Worm (Caenorhabditis elegans) whole organism, L2 larva: ENCODE results near the gene let-70.
A peak's percentile ranks its signal among the peaks of the same experiment; 100 is the strongest.
"Not testable (repeated sequence)": the region's sequence is repeated elsewhere in the genome, so short reads cannot be mapped to it uniquely, and the experiment has no call there.

Source experiments
- C34F6.9 ChIP-seq: fragments of 150-350 bp; optimal IDR thresholded peaks from 2 replicates; lab custom pipeline; 2014; ENCODE audit warnings: missing biosample characterization, missing genetic modification characterization
- R02D3.7 ChIP-seq: fragments of 150-350 bp; optimal IDR thresholded peaks from 2 replicates; lab custom pipeline; 2014; ENCODE audit warnings: missing biosample characterization, missing genetic modification characterization
- Y55F3AM.14 ChIP-seq: fragments of 200-800 bp; sonication (Bioruptor generic); optimal IDR thresholded peaks from 2 replicates; lab custom pipeline; 2018; ENCODE audit warnings: mild to moderate bottlenecking, missing genetic modification characterization, missing compliant biosample characterization
- ZK546.5 ChIP-seq: sonication (generic microtip); optimal IDR thresholded peaks from 2 replicates; lab custom pipeline; 2017; ENCODE audit warnings: missing biosample characterization, missing genetic modification characterization
- alr-1 ChIP-seq: fragments of 150-350 bp; optimal IDR thresholded peaks from 2 replicates; lab custom pipeline; 2014; ENCODE audit warnings: missing biosample characterization, missing genetic modification characterization
- aly-2 ChIP-seq: fragments of 150-350 bp; optimal IDR thresholded peaks from 2 replicates; lab custom pipeline; 2014; ENCODE audit warnings: missing biosample characterization, missing genetic modification characterization
- ama-1 ChIP-seq: fragments of 150-350 bp; optimal IDR thresholded peaks from 2 replicates; lab custom pipeline; 2018; ENCODE audit warnings: inconsistent platforms
- ceh-82 ChIP-seq: fragments of 150-350 bp; optimal IDR thresholded peaks from 2 replicates; lab custom pipeline; 2014; ENCODE audit warnings: missing biosample characterization, missing genetic modification characterization
- dmd-4 ChIP-seq: sonication (generic microtip); optimal IDR thresholded peaks from 2 replicates; lab custom pipeline; 2017; ENCODE audit warnings: missing biosample characterization, missing genetic modification characterization
- egl-27 ChIP-seq: sonication (generic microtip); optimal IDR thresholded peaks from 3 replicates; lab custom pipeline; 2017; ENCODE audit warnings: missing biosample characterization, missing genetic modification reagents, missing genetic modification characterization
- elt-1 ChIP-seq: fragments of 150-350 bp; optimal IDR thresholded peaks from 2 replicates; lab custom pipeline; 2014; ENCODE audit warnings: missing biosample characterization, missing genetic modification characterization
- elt-3 ChIP-seq: sonication (generic microtip); optimal IDR thresholded peaks from 2 replicates; lab custom pipeline; 2017; ENCODE audit warnings: missing biosample characterization, missing genetic modification characterization
- gmeb-1 ChIP-seq: fragments of 150-350 bp; optimal IDR thresholded peaks from 2 replicates; lab custom pipeline; 2014; ENCODE audit warnings: missing biosample characterization, missing genetic modification characterization
- lin-13 ChIP-seq: fragments of 150-350 bp; optimal IDR thresholded peaks from 2 replicates; lab custom pipeline; 2014; ENCODE audit warnings: missing biosample characterization, missing genetic modification reagents, missing genetic modification characterization
- lin-39 ChIP-seq: fragments of 150-350 bp; optimal IDR thresholded peaks from 2 replicates; lab custom pipeline; 2014; ENCODE audit warnings: missing biosample characterization, missing genetic modification reagents, missing genetic modification characterization
- lsy-2 ChIP-seq, 2 experiments: fragments of 150-350 bp in 1 of 2; sonication (generic microtip) in 1 of 2; optimal IDR thresholded peaks; 2 replicates each; lab custom pipeline; 2014 to 2017; ENCODE audit warnings: missing biosample characterization in 2 of 2, missing genetic modification characterization in 2 of 2
- mab-5 ChIP-seq: fragments of 150-350 bp; optimal IDR thresholded peaks from 2 replicates; lab custom pipeline; 2014; ENCODE audit warnings: missing biosample characterization, missing genetic modification characterization
- mbf-1 ChIP-seq: sonication (generic microtip); optimal IDR thresholded peaks from 2 replicates; lab custom pipeline; 2017; ENCODE audit warnings: missing biosample characterization, missing genetic modification characterization
- mdl-1 ChIP-seq, 2 experiments: fragments of 150-350 bp in 1 of 2; sonication (generic microtip) in 1 of 2; optimal IDR thresholded peaks; 2 replicates each; lab custom pipeline; 2017; ENCODE audit warnings: missing biosample characterization in 2 of 2, missing genetic modification characterization in 2 of 2
- nhr-10 ChIP-seq: sonication (generic microtip); optimal IDR thresholded peaks from 2 replicates; lab custom pipeline; 2017; ENCODE audit warnings: missing biosample characterization, missing genetic modification characterization
- nhr-11 ChIP-seq: fragments of 150-350 bp; optimal IDR thresholded peaks from 2 replicates; lab custom pipeline; 2014; ENCODE audit warnings: missing biosample characterization, missing genetic modification characterization
- nhr-12 ChIP-seq: fragments of 150-350 bp; optimal IDR thresholded peaks from 2 replicates; lab custom pipeline; 2014; ENCODE audit warnings: missing biosample characterization, missing genetic modification characterization
- nhr-129 ChIP-seq: fragments of 150-350 bp; optimal IDR thresholded peaks from 2 replicates; lab custom pipeline; 2014; ENCODE audit warnings: missing biosample characterization, missing genetic modification characterization
- nhr-23 ChIP-seq: fragments of 150-350 bp; optimal IDR thresholded peaks from 2 replicates; lab custom pipeline; 2014; ENCODE audit warnings: missing biosample characterization, missing genetic modification reagents, missing genetic modification characterization
- nhr-237 ChIP-seq: fragments of 150-350 bp; optimal IDR thresholded peaks from 2 replicates; lab custom pipeline; 2014; ENCODE audit warnings: missing biosample characterization, missing genetic modification characterization
- nhr-25 ChIP-seq: fragments of 150-350 bp; sonication (generic microtip); optimal IDR thresholded peaks from 3 replicates; lab custom pipeline; 2014; ENCODE audit warnings: missing biosample characterization, missing genetic modification characterization
- nhr-6 ChIP-seq: fragments of 150-350 bp; optimal IDR thresholded peaks from 2 replicates; lab custom pipeline; 2014; ENCODE audit warnings: missing biosample characterization, missing genetic modification characterization
- nhr-77 ChIP-seq: fragments of 150-350 bp; optimal IDR thresholded peaks from 2 replicates; lab custom pipeline; 2014; ENCODE audit warnings: missing biosample characterization, missing genetic modification characterization
- peb-1 ChIP-seq: fragments of 150-350 bp; optimal IDR thresholded peaks from 2 replicates; lab custom pipeline; 2014; ENCODE audit warnings: missing biosample characterization, missing genetic modification characterization
- sem-4 ChIP-seq: fragments of 150-350 bp; optimal IDR thresholded peaks from 2 replicates; lab custom pipeline; 2014; ENCODE audit warnings: missing biosample characterization, missing genetic modification reagents, missing genetic modification characterization
- skn-1 ChIP-seq: sonication (generic microtip); optimal IDR thresholded peaks from 2 replicates; lab custom pipeline; 2017; ENCODE audit warnings: missing biosample characterization, missing genetic modification characterization
- sma-3 ChIP-seq: sonication (generic microtip); optimal IDR thresholded peaks from 2 replicates; lab custom pipeline; 2016; ENCODE audit warnings: missing genetic modification reagents, missing genetic modification characterization, missing compliant biosample characterization
- sma-9 ChIP-seq, 2 experiments: fragments of 150-350 bp in 1 of 2; sonication (generic microtip) in 1 of 2; optimal IDR thresholded peaks; 2 replicates each; lab custom pipeline; 2014 to 2016; ENCODE audit warnings: missing genetic modification characterization in 2 of 2, mild to moderate bottlenecking in 1 of 2, missing biosample characterization in 1 of 2, missing compliant biosample characterization in 1 of 2, missing genetic modification reagents in 1 of 2, moderate library complexity in 1 of 2
- snpc-4 ChIP-seq: fragments of 150-350 bp; optimal IDR thresholded peaks from 2 replicates; lab custom pipeline; 2014; ENCODE audit warnings: missing biosample characterization, missing genetic modification characterization
- unc-39 ChIP-seq: fragments of 150-350 bp; optimal IDR thresholded peaks from 2 replicates; lab custom pipeline; 2014; ENCODE audit warnings: missing biosample characterization, missing genetic modification characterization
- unc-55 ChIP-seq: fragments of 150-350 bp; sonication (generic microtip); optimal IDR thresholded peaks from 3 replicates; lab custom pipeline; 2014; ENCODE audit warnings: missing biosample characterization, missing genetic modification reagents, missing genetic modification characterization
- unc-62 ChIP-seq: fragments of 150-350 bp; optimal IDR thresholded peaks from 2 replicates; lab custom pipeline; 2014; ENCODE audit warnings: missing biosample characterization, missing genetic modification reagents, missing genetic modification characterization
- zag-1 ChIP-seq: fragments of 150-350 bp; optimal IDR thresholded peaks from 2 replicates; lab custom pipeline; 2014; ENCODE audit warnings: missing biosample characterization, missing genetic modification characterization
- ztf-1 ChIP-seq: fragments of 200-800 bp; sonication (Bioruptor generic); conservative IDR thresholded peaks from 2 replicates; pipeline ENCODE4 v1.3.6; 2022; ENCODE audit warnings: missing genetic modification characterization, missing compliant biosample characterization
- ztf-4 ChIP-seq: fragments of 150-350 bp; optimal IDR thresholded peaks from 2 replicates; lab custom pipeline; 2014; ENCODE audit warnings: missing biosample characterization, missing genetic modification characterization

The let-70 gene

DNA sequence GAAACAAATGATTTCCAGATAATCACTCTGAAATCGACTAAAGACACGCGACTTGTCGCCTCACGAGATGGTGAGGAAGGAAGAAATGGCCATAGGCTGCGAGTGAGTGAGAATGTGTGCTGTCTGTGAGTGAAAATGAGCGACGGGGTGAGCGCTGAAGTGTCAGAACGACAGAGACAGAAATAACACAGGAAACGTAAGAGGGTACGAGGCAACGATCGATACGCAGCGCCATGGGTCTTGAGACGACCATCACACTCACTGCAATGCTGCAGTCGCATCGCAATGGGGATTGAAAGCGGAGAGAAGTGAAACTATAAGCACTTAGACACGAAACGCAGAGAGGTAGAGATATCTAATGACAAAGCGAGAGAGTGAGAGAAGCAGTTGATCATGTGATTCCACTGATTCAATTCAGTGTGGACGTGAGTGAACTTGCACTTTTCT, 759 bp upstream of the let-70 start (continued):
- TF ChIP-seq skn-1 (tag; lab: Kevin White, UChicago) (peak; percentile 3), unc-62 (GFP tag; lab: Kevin White, UChicago) (peak; percentile 21), unc-55 (GFP tag; lab: Kevin White, UChicago) (peak; percentile 94), ama-1 (lab: Kevin White, UChicago) (peak; percentile 90), unc-39 (tag; lab: Kevin White, UChicago) (peak; percentile 27), nhr-129 (peak; percentile 98), sma-3 (GFP tag; lab: Kevin White, UChicago) (peak; percentile 91), nhr-11 (tag; lab: Kevin White, UChicago) (no peak), R02D3.7 (tag; lab: Kevin White, UChicago) (no peak), egl-27 (peak; percentile 93), lin-39 (tag; lab: Kevin White, UChicago) (peak; percentile 25)

DNA sequence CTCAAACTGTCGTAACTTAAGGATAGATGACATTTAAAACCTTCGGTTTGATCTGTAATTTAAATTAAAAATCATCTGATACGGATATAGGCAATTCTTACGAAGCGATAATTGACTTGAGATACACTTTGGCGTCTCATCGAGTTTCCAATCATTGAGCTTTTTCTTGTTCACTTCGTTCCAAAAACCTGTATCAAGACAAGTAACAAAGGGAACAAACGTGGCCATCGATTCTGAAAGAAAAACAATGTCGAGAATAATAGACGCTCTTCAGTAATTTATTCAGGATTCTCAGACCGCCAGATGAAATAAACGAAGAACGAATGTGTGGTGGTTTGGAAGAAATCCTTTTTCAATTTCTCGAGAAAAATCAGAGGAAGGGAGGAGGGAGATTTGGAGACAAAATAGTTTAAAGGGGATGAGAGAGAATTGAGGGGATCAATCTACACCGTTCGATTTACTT, 1.2 kb downstream of the let-70 start, which contains the start of gene atg-7:
Gene atg-7, minus strand, starts transcription at position 233 of the 463 bp plus-strand sequence.
- TF ChIP-seq nhr-129 (peak; percentile 7), ama-1 (lab: Kevin White, UChicago) (peak; percentile 64), nhr-25 (tag; lab: Kevin White, UChicago) (peak; percentile 18), lin-13 (peak; percentile 20), egl-27 (no peak), nhr-23 (no peak), zag-1 (no peak), unc-55 (GFP tag; lab: Kevin White, UChicago) (no peak), sem-4 (no peak), ztf-1 (GFP tag; lab: Robert Waterston, UW) (no peak), dmd-4 (tag; lab: Kevin White, UChicago) (no peak), C34F6.9 (tag; lab: Kevin White, UChicago) (no peak), alr-1 (no peak), lsy-2 (tag; optimal IDR thresholded peaks at IDR 0.05; lab: Kevin White, UChicago) (peak in 1 of 2 experiments; percentile 36), ztf-4 (tag; lab: Kevin White, UChicago) (peak; percentile 41), mab-5 (tag; lab: Kevin White, UChicago) (no peak), Y55F3AM.14 (GFP tag; lab: Kevin White, UChicago) (peak; percentile 21)

DNA sequence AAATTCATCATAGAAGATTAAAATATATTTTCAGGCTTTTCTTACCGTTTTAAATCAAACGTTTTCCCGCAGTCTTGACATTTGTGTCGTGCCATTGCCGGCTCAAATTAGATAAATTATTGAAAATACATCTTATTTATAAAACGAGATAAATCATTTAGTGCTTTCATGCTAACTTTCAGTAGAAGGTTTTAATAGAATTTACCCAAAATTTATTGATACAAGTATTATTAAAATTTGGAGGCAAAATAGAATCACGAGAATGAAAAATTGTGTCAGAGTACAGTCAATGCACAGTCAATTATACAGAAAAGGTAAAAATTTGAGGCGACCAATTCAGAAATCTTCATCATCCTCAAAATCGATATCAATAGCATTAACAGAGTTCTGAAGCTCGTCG, 3.6 kb downstream of the let-70 start, which contains the start of gene Y5F2A.4:
Gene Y5F2A.4, minus strand, starts transcription at position 101 of the 400 bp plus-strand sequence.
- TF ChIP-seq elt-1 (tag; lab: Kevin White, UChicago) (no peak), nhr-11 (tag; lab: Kevin White, UChicago) (no peak), mbf-1 (tag; lab: Kevin White, UChicago) (no peak), zag-1 (no peak), C34F6.9 (tag; lab: Kevin White, UChicago) (no peak), ama-1 (lab: Kevin White, UChicago) (no peak), egl-27 (no peak), lsy-2 (tag; optimal IDR thresholded peaks at IDR 0.05; lab: Kevin White, UChicago) (no peak), elt-3 (tag; lab: Kevin White, UChicago) (no peak)
- TF ChIP-seq, all 48 proteins: peak for 0

DNA sequence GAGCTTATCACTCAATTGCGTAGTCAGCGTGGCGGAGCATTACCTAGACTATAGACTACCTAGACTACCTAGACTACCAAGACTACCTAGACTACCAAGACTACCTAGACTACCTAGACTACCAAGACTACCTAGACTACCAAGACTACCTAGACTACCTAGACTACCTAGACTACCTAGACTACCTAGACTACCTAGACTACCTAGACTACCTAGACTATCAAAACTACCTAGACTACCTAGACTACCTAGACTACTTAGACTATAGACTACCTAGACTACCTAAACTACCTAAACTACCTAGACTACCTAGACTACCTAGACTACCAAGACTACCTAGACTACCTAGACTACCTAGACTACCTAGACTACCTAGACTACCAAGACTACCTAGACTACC, 11.2 kb downstream of the let-70 start:
- TF ChIP-seq nhr-237 (tag; lab: Kevin White, UChicago) (peak; percentile 76), sma-9 (tag; optimal IDR thresholded peaks at IDR 0.05; lab: Kevin White, UChicago) (peak; percentile 59)
- TF ChIP-seq sma-9 (GFP tag; optimal IDR thresholded peaks at IDR 0.05; lab: Kevin White, UChicago): not testable (repeated sequence)

DNA sequence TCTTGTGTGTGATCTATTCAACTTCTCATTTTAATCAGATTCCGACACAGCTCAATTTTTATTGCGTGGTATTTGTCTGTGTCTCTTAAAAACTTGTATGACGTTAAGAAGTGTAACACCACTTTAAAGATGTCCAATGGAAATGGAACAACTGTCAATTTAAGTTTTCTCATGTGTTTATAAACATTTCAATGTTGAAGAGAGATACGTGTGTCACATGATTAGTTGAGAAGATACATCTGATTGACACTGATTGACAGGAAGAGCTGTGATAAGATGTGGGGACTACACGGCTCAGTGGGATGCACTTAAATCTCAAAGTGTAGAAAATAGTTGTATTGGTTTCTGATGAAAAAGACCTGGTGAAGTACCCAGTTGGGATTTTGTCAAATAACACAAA, 13.7 kb downstream of the let-70 start:
- TF ChIP-seq skn-1 (tag; lab: Kevin White, UChicago) (no peak), sma-9 (GFP tag; optimal IDR thresholded peaks at IDR 0.05; lab: Kevin White, UChicago) (peak; percentile 72), sma-9 (tag; optimal IDR thresholded peaks at IDR 0.05; lab: Kevin White, UChicago) (no peak), snpc-4 (tag; lab: Kevin White, UChicago) (no peak), nhr-77 (no peak), nhr-10 (no peak), nhr-6 (tag; lab: Kevin White, UChicago) (peak; percentile 67), lsy-2 (tag; optimal IDR thresholded peaks at IDR 0.05; lab: Kevin White, UChicago) (peak in 1 of 2 experiments; percentile 77), gmeb-1 (tag; lab: Kevin White, UChicago) (no peak), mab-5 (tag; lab: Kevin White, UChicago) (peak; percentile 58), ama-1 (lab: Kevin White, UChicago) (no peak), lin-13 (no peak), aly-2 (tag; lab: Kevin White, UChicago) (no peak), ceh-82 (tag; lab: Kevin White, UChicago) (no peak), Y55F3AM.14 (GFP tag; lab: Kevin White, UChicago) (no peak), ztf-1 (GFP tag; lab: Robert Waterston, UW) (no peak), elt-3 (tag; lab: Kevin White, UChicago) (no peak), alr-1 (no peak), mdl-1 (tag; optimal IDR thresholded peaks at IDR 0.05; lab: Kevin White, UChicago) (no peak), nhr-11 (tag; lab: Kevin White, UChicago) (no peak), sem-4 (no peak), ZK546.5 (tag; lab: Kevin White, UChicago) (no peak), unc-39 (tag; lab: Kevin White, UChicago) (no peak), elt-1 (tag; lab: Kevin White, UChicago) (no peak), nhr-12 (no peak), unc-55 (GFP tag; lab: Kevin White, UChicago) (no peak), nhr-129 (peak; percentile 87), dmd-4 (tag; lab: Kevin White, UChicago) (no peak), zag-1 (no peak), R02D3.7 (tag; lab: Kevin White, UChicago) (no peak), peb-1 (tag; lab: Kevin White, UChicago) (no peak), unc-62 (GFP tag; lab: Kevin White, UChicago) (peak; percentile 79), nhr-23 (no peak), C34F6.9 (tag; lab: Kevin White, UChicago) (peak; percentile 59)
